Worm (Caenorhabditis elegans): ENCODE measurements around the gene F10G2.7.

Gene F10G2.7

DNA sequence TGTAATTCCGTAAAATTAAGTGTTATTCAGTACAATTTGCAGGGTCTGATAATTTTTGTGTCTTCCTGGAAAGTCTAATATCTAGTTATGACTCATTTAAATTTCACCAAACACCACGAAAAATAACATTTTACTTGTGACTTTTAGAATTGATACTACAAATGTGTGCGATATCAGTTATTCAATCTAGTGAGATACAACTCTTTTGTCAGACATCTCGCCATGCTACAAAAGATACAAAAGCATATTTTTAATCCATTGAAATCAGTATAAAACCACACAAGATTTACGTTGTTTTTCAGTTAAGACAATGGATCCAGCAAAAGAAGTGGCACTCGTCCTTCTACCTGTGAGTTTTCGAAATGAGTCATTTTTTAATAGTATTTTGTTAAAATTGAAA is 37.0 kb upstream of the F10G2.7 start, which contains the start of gene srx-56:
Gene srx-56 (plus strand): TSS at position 301 of the 400 bp plus-strand sequence.
- TF ChIP-seq B0035.1 (tag; optimal IDR thresholded peaks at IDR 0.05) (no peak), lag-1 (GFP tag; IDR thresholded peaks at IDR 0.05) (no peak), tlf-1 (GFP tag; optimal IDR thresholded peaks at IDR 0.05) (no peak), lir-1 (GFP tag; conservative IDR thresholded peaks at IDR 0.05) (no peak), F57A8.1 (GFP tag; optimal IDR thresholded peaks at IDR 0.05) (no peak), F10E7.11 (tag; optimal IDR thresholded peaks at IDR 0.05) (no peak), K12H6.12 (tag; optimal IDR thresholded peaks at IDR 0.05) (no peak), ztf-18 (tag; optimal IDR thresholded peaks at IDR 0.05) (no peak), ccch-3 (GFP tag; optimal IDR thresholded peaks at IDR 0.05) (no peak), hsf-1 (GFP tag; IDR thresholded peaks at IDR 0.05) (no peak), nhr-27 (tag; optimal IDR thresholded peaks at IDR 0.05) (no peak), snpc-1.1 (tag; optimal IDR thresholded peaks at IDR 0.05; ENCODE audit: insufficient read depth) (no peak), F49E8.2 (tag; optimal IDR thresholded peaks at IDR 0.05; ENCODE audit: insufficient read depth) (no peak), lsl-1 (GFP tag; optimal IDR thresholded peaks at IDR 0.05) (no peak), cebp-1 (GFP tag; IDR thresholded peaks at IDR 0.05) (no peak), cebp-1 (tag; optimal IDR thresholded peaks at IDR 0.05) (no peak), tbp1 (GFP tag; optimal IDR thresholded peaks at IDR 0.05) (no peak), rec-8 (tag; optimal IDR thresholded peaks at IDR 0.05) (no peak)

- TF ChIP-seq attf-6 (GFP tag; IDR thresholded peaks at IDR 0.05) (no peak), madf-10 (tag; optimal IDR thresholded peaks at IDR 0.05) (no peak), xnd-1 (tag; optimal IDR thresholded peaks at IDR 0.05) (no peak), B0261.1 (tag; optimal IDR thresholded peaks at IDR 0.05) (no peak), B0019.2 (GFP tag; conservative IDR thresholded peaks at IDR 0.05) (no peak), mel-28 (tag; optimal IDR thresholded peaks at IDR 0.05; ENCODE audit: borderline replicate concordance) (no peak), ztf-26 (tag; optimal IDR thresholded peaks at IDR 0.05) (no peak), ztf-3 (GFP tag; optimal IDR thresholded peaks at IDR 0.05) (no peak), ceh-58 (GFP tag; IDR thresholded peaks at IDR 0.05) (no peak), rcor-1 (GFP tag; IDR thresholded peaks at IDR 0.05) (no peak)
These were observed 32.5 kb upstream of the F10G2.7 start, which contains the start of gene srj-14 for ce11 chrV:7369578-7369977. srj-14 (plus strand) TSS chrV:7369708.

ce11 chrV:7364951-7365350 is 27.8 kb upstream of the F10G2.7 start, which contains the start of gene exc-13:
exc-13 (plus strand) TSS chrV:7365251.
- no peak for TF ChIP-seq snpc-1.1 (tag; optimal IDR thresholded peaks at IDR 0.05; ENCODE audit: insufficient read depth)
- TF ChIP-seq T07F8.4 (tag; optimal IDR thresholded peaks at IDR 0.05): no peak
- TF ChIP-seq repo-1 (tag; optimal IDR thresholded peaks at IDR 0.05): no peak
- no peak for TF ChIP-seq F49E8.2 (tag; optimal IDR thresholded peaks at IDR 0.05; ENCODE audit: insufficient read depth)
- TF ChIP-seq F37B4.10 (GFP tag; IDR thresholded peaks at IDR 0.05): no peak
- TF ChIP-seq athp-1 (tag; optimal IDR thresholded peaks at IDR 0.05): no peak

ce11 chrV:7364059-7364458 is 26.9 kb upstream of the F10G2.7 start, which contains the start of gene cyp-35A2:
cyp-35A2 (minus strand) TSS chrV:7364182.
- TF ChIP-seq ets-4 (GFP tag; optimal IDR thresholded peaks at IDR 0.05) (no peak), nhr-80 (tag; optimal IDR thresholded peaks at IDR 0.05) (peak; percentile 59)

All from whole organism, young adult.